Worm (Caenorhabditis elegans) whole organism, late embryonic: ENCODE measurements around the gene C17H11.5.

ENCODE experiments used
- C38D4.7 ChIP-seq: fragments of 200-800 bp; sonication (Bioruptor generic); optimal IDR thresholded peaks from 2 replicates; lab custom pipeline; 2018; ENCODE audit warnings: mild to moderate bottlenecking, missing genetic modification characterization, moderate library complexity, missing compliant biosample characterization
- ceh-19 ChIP-seq: fragments of 200-800 bp; sonication (Bioruptor generic); optimal IDR thresholded peaks from 2 replicates; lab custom pipeline; 2018; ENCODE audit warnings: mild to moderate bottlenecking, missing genetic modification characterization, missing compliant biosample characterization
- ztf-16 ChIP-seq: sonication (generic microtip); optimal IDR thresholded peaks from 2 replicates; lab custom pipeline; 2017; ENCODE audit warnings: missing genetic modification characterization, missing compliant biosample characterization

- no peak for TF ChIP-seq ztf-16 (tag; lab: Kevin White, UChicago)
- no peak for TF ChIP-seq C38D4.7 (GFP tag; lab: Kevin White, UChicago)
- no peak for TF ChIP-seq ceh-19 (GFP tag; lab: Kevin White, UChicago)
These were observed 15.3 kb upstream of the C17H11.5 start for ce11 chrX:8200206-8200605.
